Worm (Caenorhabditis elegans) whole organism, L2 larva: ENCODE measurements around the gene ZC449.1.

Experiments used
- C34F6.9 ChIP-seq: fragments of 150-350 bp; optimal IDR thresholded peaks from 2 replicates; lab custom pipeline; 2014; ENCODE audit warnings: missing biosample characterization, missing genetic modification characterization
- F13H6.1 ChIP-seq: sonication (generic microtip); optimal IDR thresholded peaks from 2 replicates; lab custom pipeline; 2016; ENCODE audit warnings: missing genetic modification characterization, missing compliant biosample characterization
- R02D3.7 ChIP-seq: fragments of 150-350 bp; optimal IDR thresholded peaks from 2 replicates; lab custom pipeline; 2014; ENCODE audit warnings: missing biosample characterization, missing genetic modification characterization
- ZK546.5 ChIP-seq: sonication (generic microtip); optimal IDR thresholded peaks from 2 replicates; lab custom pipeline; 2017; ENCODE audit warnings: missing biosample characterization, missing genetic modification characterization
- alr-1 ChIP-seq: fragments of 150-350 bp; optimal IDR thresholded peaks from 2 replicates; lab custom pipeline; 2014; ENCODE audit warnings: missing biosample characterization, missing genetic modification characterization
- aly-2 ChIP-seq: fragments of 150-350 bp; optimal IDR thresholded peaks from 2 replicates; lab custom pipeline; 2014; ENCODE audit warnings: missing biosample characterization, missing genetic modification characterization
- blmp-1 ChIP-seq: sonication (generic microtip); optimal IDR thresholded peaks from 2 replicates; lab custom pipeline; 2017; ENCODE audit warnings: missing genetic modification characterization, mild to moderate bottlenecking, missing compliant biosample characterization, antibody characterized with exemption, moderate library complexity; ENCODE audit not compliant: insufficient read depth
- crh-2 ChIP-seq: sonication (generic microtip); optimal IDR thresholded peaks from 2 replicates; lab custom pipeline; 2017; ENCODE audit warnings: missing biosample characterization, missing genetic modification characterization
- dmd-4 ChIP-seq: sonication (generic microtip); optimal IDR thresholded peaks from 2 replicates; lab custom pipeline; 2017; ENCODE audit warnings: missing biosample characterization, missing genetic modification characterization
- egl-27 ChIP-seq: sonication (generic microtip); optimal IDR thresholded peaks from 3 replicates; lab custom pipeline; 2017; ENCODE audit warnings: missing biosample characterization, missing genetic modification reagents, missing genetic modification characterization
- fos-1 ChIP-seq: fragments of 150-350 bp; optimal IDR thresholded peaks from 2 replicates; lab custom pipeline; 2014; ENCODE audit warnings: missing biosample characterization, missing genetic modification characterization
- gmeb-1 ChIP-seq: fragments of 150-350 bp; optimal IDR thresholded peaks from 2 replicates; lab custom pipeline; 2014; ENCODE audit warnings: missing biosample characterization, missing genetic modification characterization
- lin-13 ChIP-seq: fragments of 150-350 bp; optimal IDR thresholded peaks from 2 replicates; lab custom pipeline; 2014; ENCODE audit warnings: missing biosample characterization, missing genetic modification reagents, missing genetic modification characterization
- lin-39 ChIP-seq: fragments of 150-350 bp; optimal IDR thresholded peaks from 2 replicates; lab custom pipeline; 2014; ENCODE audit warnings: missing biosample characterization, missing genetic modification reagents, missing genetic modification characterization
- mab-5 ChIP-seq: fragments of 150-350 bp; optimal IDR thresholded peaks from 2 replicates; lab custom pipeline; 2014; ENCODE audit warnings: missing biosample characterization, missing genetic modification characterization
- mbf-1 ChIP-seq: sonication (generic microtip); optimal IDR thresholded peaks from 2 replicates; lab custom pipeline; 2017; ENCODE audit warnings: missing biosample characterization, missing genetic modification characterization
- mdl-1 ChIP-seq, 2 experiments: fragments of 150-350 bp in 1 of 2; sonication (generic microtip) in 1 of 2; optimal IDR thresholded peaks; 2 replicates each; lab custom pipeline; 2017; ENCODE audit warnings: missing biosample characterization in 2 of 2, missing genetic modification characterization in 2 of 2
- nhr-11 ChIP-seq: fragments of 150-350 bp; optimal IDR thresholded peaks from 2 replicates; lab custom pipeline; 2014; ENCODE audit warnings: missing biosample characterization, missing genetic modification characterization
- nhr-12 ChIP-seq: fragments of 150-350 bp; optimal IDR thresholded peaks from 2 replicates; lab custom pipeline; 2014; ENCODE audit warnings: missing biosample characterization, missing genetic modification characterization
- nhr-129 ChIP-seq: fragments of 150-350 bp; optimal IDR thresholded peaks from 2 replicates; lab custom pipeline; 2014; ENCODE audit warnings: missing biosample characterization, missing genetic modification characterization
- nhr-21 ChIP-seq: fragments of 150-350 bp; optimal IDR thresholded peaks from 2 replicates; lab custom pipeline; 2014; ENCODE audit warnings: missing biosample characterization, missing genetic modification characterization
- nhr-237 ChIP-seq: fragments of 150-350 bp; optimal IDR thresholded peaks from 2 replicates; lab custom pipeline; 2014; ENCODE audit warnings: missing biosample characterization, missing genetic modification characterization
- nhr-25 ChIP-seq: fragments of 150-350 bp; sonication (generic microtip); optimal IDR thresholded peaks from 3 replicates; lab custom pipeline; 2014; ENCODE audit warnings: missing biosample characterization, missing genetic modification characterization
- nhr-77 ChIP-seq: fragments of 150-350 bp; optimal IDR thresholded peaks from 2 replicates; lab custom pipeline; 2014; ENCODE audit warnings: missing biosample characterization, missing genetic modification characterization
- peb-1 ChIP-seq: fragments of 150-350 bp; optimal IDR thresholded peaks from 2 replicates; lab custom pipeline; 2014; ENCODE audit warnings: missing biosample characterization, missing genetic modification characterization
- skn-1 ChIP-seq: sonication (generic microtip); optimal IDR thresholded peaks from 2 replicates; lab custom pipeline; 2017; ENCODE audit warnings: missing biosample characterization, missing genetic modification characterization
- sma-3 ChIP-seq: sonication (generic microtip); optimal IDR thresholded peaks from 2 replicates; lab custom pipeline; 2016; ENCODE audit warnings: missing genetic modification reagents, missing genetic modification characterization, missing compliant biosample characterization
- sma-9 ChIP-seq, 2 experiments: fragments of 150-350 bp in 1 of 2; sonication (generic microtip) in 1 of 2; optimal IDR thresholded peaks; 2 replicates each; lab custom pipeline; 2014 to 2016; ENCODE audit warnings: missing genetic modification characterization in 2 of 2, mild to moderate bottlenecking in 1 of 2, missing biosample characterization in 1 of 2, missing compliant biosample characterization in 1 of 2, missing genetic modification reagents in 1 of 2, moderate library complexity in 1 of 2
- snpc-4 ChIP-seq: fragments of 150-350 bp; optimal IDR thresholded peaks from 2 replicates; lab custom pipeline; 2014; ENCODE audit warnings: missing biosample characterization, missing genetic modification characterization
- unc-39 ChIP-seq: fragments of 150-350 bp; optimal IDR thresholded peaks from 2 replicates; lab custom pipeline; 2014; ENCODE audit warnings: missing biosample characterization, missing genetic modification characterization
- unc-55 ChIP-seq: fragments of 150-350 bp; sonication (generic microtip); optimal IDR thresholded peaks from 3 replicates; lab custom pipeline; 2014; ENCODE audit warnings: missing biosample characterization, missing genetic modification reagents, missing genetic modification characterization
- unc-62 ChIP-seq: fragments of 150-350 bp; optimal IDR thresholded peaks from 2 replicates; lab custom pipeline; 2014; ENCODE audit warnings: missing biosample characterization, missing genetic modification reagents, missing genetic modification characterization
- zag-1 ChIP-seq: fragments of 150-350 bp; optimal IDR thresholded peaks from 2 replicates; lab custom pipeline; 2014; ENCODE audit warnings: missing biosample characterization, missing genetic modification characterization
- ztf-1 ChIP-seq: fragments of 200-800 bp; sonication (Bioruptor generic); conservative IDR thresholded peaks from 2 replicates; pipeline ENCODE4 v1.3.6; 2022; ENCODE audit warnings: missing genetic modification characterization, missing compliant biosample characterization
- ztf-4 ChIP-seq: fragments of 150-350 bp; optimal IDR thresholded peaks from 2 replicates; lab custom pipeline; 2014; ENCODE audit warnings: missing biosample characterization, missing genetic modification characterization

The ZC449.1 gene

ce11 chrX:5009000-5009399 lies 15.2 kb upstream of the ZC449.1 start, which contains the start of gene hsd-3:
TSS of gene hsd-3 (plus strand) at chrX:5009300.
- TF ChIP-seq nhr-237 (tag; lab: Kevin White, UChicago) (no peak), egl-27 (tag; lab: Kevin White, UChicago) (no peak), R02D3.7 (tag; lab: Kevin White, UChicago) (no peak), peb-1 (tag; lab: Kevin White, UChicago) (no peak), aly-2 (tag; lab: Kevin White, UChicago) (no peak), sma-3 (no peak), sma-9 (GFP tag; optimal IDR thresholded peaks at IDR 0.05; lab: Kevin White, UChicago) (no peak), sma-9 (tag; optimal IDR thresholded peaks at IDR 0.05; lab: Kevin White, UChicago) (no peak), nhr-21 (no peak), gmeb-1 (tag; lab: Kevin White, UChicago) (no peak), nhr-77 (tag; lab: Kevin White, UChicago) (no peak), nhr-12 (tag; lab: Kevin White, UChicago) (no peak), ztf-4 (tag; lab: Kevin White, UChicago) (no peak), lin-39 (no peak), C34F6.9 (tag; lab: Kevin White, UChicago) (no peak), unc-62 (GFP tag; lab: Kevin White, UChicago) (no peak)

ce11 chrX:5013826-5014225 lies 10.4 kb upstream of the ZC449.1 start, which contains the start of gene ZC449.7:
TSS of gene ZC449.7 (plus strand) at chrX:5014074.
- TF ChIP-seq mbf-1 (tag; lab: Kevin White, UChicago) = no peak
- TF ChIP-seq snpc-4 (tag; lab: Kevin White, UChicago) = no peak
- no peak for TF ChIP-seq ztf-1 (GFP tag; lab: Robert Waterston, UW)
- TF ChIP-seq mdl-1 (tag; optimal IDR thresholded peaks at IDR 0.05; lab: Kevin White, UChicago) = no peak
- no peak for TF ChIP-seq unc-62 (GFP tag; lab: Kevin White, UChicago)
- no peak for TF ChIP-seq blmp-1 (tag; lab: Kevin White, UChicago)
- no peak for TF ChIP-seq C34F6.9 (tag; lab: Kevin White, UChicago)
- no peak for TF ChIP-seq ztf-4 (tag; lab: Kevin White, UChicago)
- no peak for TF ChIP-seq alr-1 (tag; lab: Kevin White, UChicago)
- TF ChIP-seq mab-5 (tag; lab: Kevin White, UChicago) = no peak
- TF ChIP-seq nhr-77 (tag; lab: Kevin White, UChicago) = no peak
- TF ChIP-seq fos-1 (tag; lab: Kevin White, UChicago) = no peak
- TF ChIP-seq, all 48 proteins: peak for 0

ce11 chrX:5015775-5016174 lies 8.4 kb upstream of the ZC449.1 start, which contains the start of gene ZC449.8:
TSS of gene ZC449.8 (plus strand) at chrX:5016075.
- TF ChIP-seq lin-13 (GFP tag; lab: Kevin White, UChicago) (no peak), nhr-12 (tag; lab: Kevin White, UChicago) (no peak), crh-2 (tag; lab: Kevin White, UChicago) (no peak), nhr-11 (no peak), unc-39 (no peak), mdl-1 (tag; optimal IDR thresholded peaks at IDR 0.05; lab: Kevin White, UChicago) (no peak), zag-1 (no peak), fos-1 (tag; lab: Kevin White, UChicago) (no peak), skn-1 (no peak), dmd-4 (no peak), mab-5 (tag; lab: Kevin White, UChicago) (no peak), unc-55 (GFP tag; lab: Kevin White, UChicago) (no peak), ZK546.5 (tag; lab: Kevin White, UChicago) (no peak), nhr-77 (tag; lab: Kevin White, UChicago) (no peak), lin-39 (no peak), F13H6.1 (tag; lab: Kevin White, UChicago) (no peak), mbf-1 (tag; lab: Kevin White, UChicago) (no peak), snpc-4 (tag; lab: Kevin White, UChicago) (no peak)

ce11 chrX:5017591-5017990 lies 6.6 kb upstream of the ZC449.1 start, which contains the start of gene sek-3:
TSS of gene sek-3 (plus strand) at chrX:5017891.
- TF ChIP-seq F13H6.1 (tag; lab: Kevin White, UChicago) (no peak), nhr-129 (tag; lab: Kevin White, UChicago) (no peak), unc-39 (no peak), ztf-1 (GFP tag; lab: Robert Waterston, UW) (no peak), nhr-25 (no peak), mdl-1 (tag; optimal IDR thresholded peaks at IDR 0.05; lab: Kevin White, UChicago) (no peak), nhr-21 (no peak)
